Worm (Caenorhabditis elegans) whole organism, mixed stage, embryonic: ENCODE data around the gene mks-3.

Experiments used
- blmp-1 ChIP-seq: fragments of 150-350 bp; optimal IDR thresholded peaks from 2 replicates; lab custom pipeline; 2014; ENCODE audit warnings: missing biosample characterization, missing genetic modification characterization
- cnd-1 ChIP-seq: fragments of 200-800 bp; sonication (Bioruptor generic); optimal IDR thresholded peaks from 2 replicates; lab custom pipeline; 2018; ENCODE audit warnings: mild to moderate bottlenecking, missing genetic modification characterization, missing compliant biosample characterization
- elt-3 ChIP-seq: fragments of 150-350 bp; optimal IDR thresholded peaks from 2 replicates; lab custom pipeline; 2014; ENCODE audit warnings: missing biosample characterization, missing genetic modification characterization
- flh-1 ChIP-seq: fragments of 200-800 bp; sonication (Bioruptor generic); optimal IDR thresholded peaks from 2 replicates; lab custom pipeline; 2018; ENCODE audit warnings: mild to moderate bottlenecking, missing genetic modification characterization, moderate library complexity, missing compliant biosample characterization
- lsy-2 ChIP-seq: fragments of 150-350 bp; optimal IDR thresholded peaks from 2 replicates; lab custom pipeline; 2014; ENCODE audit warnings: missing biosample characterization, missing genetic modification characterization
- nhr-12 ChIP-seq: fragments of 150-350 bp; optimal IDR thresholded peaks from 2 replicates; lab custom pipeline; 2014; ENCODE audit warnings: missing biosample characterization, missing genetic modification characterization
- nhr-28 ChIP-seq: fragments of 150-350 bp; optimal IDR thresholded peaks from 2 replicates; lab custom pipeline; 2014; ENCODE audit warnings: missing biosample characterization, missing genetic modification characterization
- nhr-76 ChIP-seq: sonication (generic microtip); optimal IDR thresholded peaks from 2 replicates; lab custom pipeline; 2017; ENCODE audit warnings: missing biosample characterization, missing genetic modification characterization
- snpc-4 ChIP-seq: fragments of 150-350 bp; optimal IDR thresholded peaks from 2 replicates; lab custom pipeline; 2014; ENCODE audit warnings: missing biosample characterization, missing genetic modification characterization
- unc-120 ChIP-seq: sonication (generic microtip); optimal IDR thresholded peaks from 2 replicates; lab custom pipeline; 2017; ENCODE audit warnings: missing genetic modification characterization, missing compliant biosample characterization; ENCODE audit not compliant: poor library complexity, severe bottlenecking
- unc-39 ChIP-seq: fragments of 150-350 bp; optimal IDR thresholded peaks from 2 replicates; lab custom pipeline; 2014; ENCODE audit warnings: missing biosample characterization, missing genetic modification characterization

- no peak for TF ChIP-seq elt-3
- TF ChIP-seq blmp-1 (tag; lab: Kevin White, UChicago) = no peak
- no peak for TF ChIP-seq snpc-4 (tag; lab: Kevin White, UChicago)
- no peak for TF ChIP-seq flh-1
- no peak for TF ChIP-seq nhr-28 (tag; lab: Kevin White, UChicago)
- no peak for TF ChIP-seq unc-39 (tag; lab: Kevin White, UChicago)
- TF ChIP-seq unc-120 (tag; lab: Kevin White, UChicago) = no peak
- no peak for TF ChIP-seq cnd-1 (tag; lab: Kevin White, UChicago)
- TF ChIP-seq nhr-76 (tag; lab: Kevin White, UChicago) = no peak
- no peak for TF ChIP-seq nhr-12 (tag; lab: Kevin White, UChicago)
- no peak for TF ChIP-seq lsy-2 (tag; lab: Kevin White, UChicago)
Observed at ce11 chrII:7554716-7555247, 28.7 kb downstream of the mks-3 start.
